Worm (Caenorhabditis elegans) whole organism, mixed stage, embryonic: ENCODE results near the gene unc-30.

Experiments
- ces-1 ChIP-seq: fragments of 150-350 bp; optimal IDR thresholded peaks from 2 replicates; lab custom pipeline; 2014; ENCODE audit warnings: missing biosample characterization, missing genetic modification reagents, missing genetic modification characterization
- cnd-1 ChIP-seq: fragments of 200-800 bp; sonication (Bioruptor generic); optimal IDR thresholded peaks from 2 replicates; lab custom pipeline; 2018; ENCODE audit warnings: mild to moderate bottlenecking, missing genetic modification characterization, missing compliant biosample characterization
- elt-3 ChIP-seq: fragments of 150-350 bp; optimal IDR thresholded peaks from 2 replicates; lab custom pipeline; 2014; ENCODE audit warnings: missing biosample characterization, missing genetic modification characterization
- lin-13 ChIP-seq: fragments of 150-350 bp; optimal IDR thresholded peaks from 2 replicates; lab custom pipeline; 2014; ENCODE audit warnings: missing biosample characterization, missing genetic modification characterization
- mep-1 ChIP-seq: fragments of 150-350 bp; optimal IDR thresholded peaks from 2 replicates; lab custom pipeline; 2017; ENCODE audit warnings: missing biosample characterization, missing genetic modification reagents, missing genetic modification characterization, inconsistent platforms
- nhr-12 ChIP-seq: fragments of 150-350 bp; optimal IDR thresholded peaks from 2 replicates; lab custom pipeline; 2014; ENCODE audit warnings: missing biosample characterization, missing genetic modification characterization
- nhr-237 ChIP-seq: fragments of 150-350 bp; optimal IDR thresholded peaks from 2 replicates; lab custom pipeline; 2014; ENCODE audit warnings: missing biosample characterization, missing genetic modification characterization
- nhr-28 ChIP-seq: fragments of 150-350 bp; optimal IDR thresholded peaks from 2 replicates; lab custom pipeline; 2014; ENCODE audit warnings: missing biosample characterization, missing genetic modification characterization
- nhr-76 ChIP-seq: sonication (generic microtip); optimal IDR thresholded peaks from 2 replicates; lab custom pipeline; 2017; ENCODE audit warnings: missing biosample characterization, missing genetic modification characterization
- pha-4 ChIP-seq: fragments of 150-350 bp; optimal IDR thresholded peaks from 2 replicates; lab custom pipeline; 2018; ENCODE audit warnings: missing biosample characterization, missing genetic modification reagents, missing genetic modification characterization
- snpc-4 ChIP-seq: fragments of 150-350 bp; optimal IDR thresholded peaks from 2 replicates; lab custom pipeline; 2014; ENCODE audit warnings: missing biosample characterization, missing genetic modification characterization
- unc-39 ChIP-seq: fragments of 150-350 bp; optimal IDR thresholded peaks from 2 replicates; lab custom pipeline; 2014; ENCODE audit warnings: missing biosample characterization, missing genetic modification characterization
- unc-62 ChIP-seq: fragments of 150-350 bp; optimal IDR thresholded peaks from 2 replicates; lab custom pipeline; 2014; ENCODE audit warnings: missing biosample characterization, missing genetic modification reagents, missing genetic modification characterization

- TF ChIP-seq nhr-76 (tag; lab: Kevin White, UChicago) (no peak), nhr-28 (tag; lab: Kevin White, UChicago) (no peak), snpc-4 (tag; lab: Kevin White, UChicago) (no peak), elt-3 (tag; lab: Kevin White, UChicago) (no peak), nhr-237 (tag; lab: Kevin White, UChicago) (no peak), unc-62 (GFP tag; lab: Kevin White, UChicago) (no peak), mep-1 (tag; lab: Kevin White, UChicago) (no peak), pha-4 (tag; lab: Kevin White, UChicago) (no peak), lin-13 (tag; lab: Kevin White, UChicago) (no peak), ces-1 (GFP tag; lab: Kevin White, UChicago) (no peak), cnd-1 (tag; lab: Kevin White, UChicago) (no peak), nhr-12 (tag; lab: Kevin White, UChicago) (no peak), unc-39 (tag; lab: Kevin White, UChicago) (no peak)
These were observed 10.3 kb upstream of the unc-30 start for ce11 chrIV:13108430-13108829.
